Fruit fly (Drosophila melanogaster): Measurements from ENCODE around the gene nkd.

nkd gene

dm6 chr3L:19027172-19027571 is 18.1 kb downstream of the nkd start:
- TF ChIP-seq psq (optimal IDR thresholded peaks at IDR 0.05) (no peak), ttk (optimal IDR thresholded peaks at IDR 0.05) (no peak), Sin3A (optimal IDR thresholded peaks at IDR 0.05) (no peak), h (optimal IDR thresholded peaks at IDR 0.05) (no peak), Myc (optimal IDR thresholded peaks at IDR 0.05) (no peak), insv (optimal IDR thresholded peaks at IDR 0.05) (no peak)

DNA sequence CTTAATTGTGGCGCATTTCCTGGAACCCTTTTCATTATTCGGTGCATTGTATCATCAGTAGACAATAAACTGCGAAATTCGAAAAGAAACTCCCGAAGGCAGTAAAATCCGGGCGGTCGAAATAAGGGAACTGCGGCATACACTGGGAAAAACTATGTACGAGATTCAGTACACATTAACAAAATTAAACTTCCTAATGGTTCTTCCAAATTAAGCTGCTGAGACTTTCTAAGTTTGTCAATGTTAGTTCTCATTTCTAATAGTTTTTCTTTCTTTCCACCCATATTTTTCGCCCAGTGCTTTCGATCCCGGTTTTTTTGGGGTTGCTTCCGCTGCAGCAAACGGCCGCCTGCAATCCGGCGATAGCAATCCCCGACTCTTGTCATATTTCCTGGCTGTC is 20.4 kb downstream of the nkd start:
- TF ChIP-seq Myc (optimal IDR thresholded peaks at IDR 0.05) (no peak), insv (optimal IDR thresholded peaks at IDR 0.05) (no peak), h (optimal IDR thresholded peaks at IDR 0.05) (no peak), psq (optimal IDR thresholded peaks at IDR 0.05) (no peak), ttk (optimal IDR thresholded peaks at IDR 0.05) (no peak), Sin3A (optimal IDR thresholded peaks at IDR 0.05) (no peak)

DNA sequence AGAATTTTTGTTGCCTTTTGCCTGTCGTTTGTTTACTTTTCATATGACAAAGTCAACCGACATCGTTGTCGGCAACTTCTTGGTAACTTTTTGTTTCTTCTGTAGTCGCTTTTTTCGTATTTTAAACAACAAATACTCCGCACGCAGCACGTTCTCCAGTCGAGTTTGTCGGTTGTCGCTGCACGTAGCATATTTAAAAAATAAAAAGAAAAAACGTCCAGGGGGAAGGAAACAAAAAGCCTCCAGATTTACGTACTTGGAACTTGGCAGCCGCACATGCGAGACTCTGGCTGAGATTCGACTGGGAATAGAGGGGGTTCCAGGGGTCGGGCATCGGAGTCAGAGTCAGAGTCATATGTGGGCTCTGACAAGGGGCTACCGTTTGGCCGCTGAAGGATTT is 23.5 kb downstream of the nkd start:
- TF ChIP-seq Myc (optimal IDR thresholded peaks at IDR 0.05) (no peak), Sin3A (optimal IDR thresholded peaks at IDR 0.05) (no peak), h (optimal IDR thresholded peaks at IDR 0.05) (no peak), psq (optimal IDR thresholded peaks at IDR 0.05) (no peak), insv (optimal IDR thresholded peaks at IDR 0.05) (no peak), ttk (optimal IDR thresholded peaks at IDR 0.05) (no peak)

- TF ChIP-seq Sin3A (optimal IDR thresholded peaks at IDR 0.05) = no peak
- TF ChIP-seq insv (optimal IDR thresholded peaks at IDR 0.05) = no peak
- TF ChIP-seq ttk (optimal IDR thresholded peaks at IDR 0.05) = no peak
- TF ChIP-seq Myc (optimal IDR thresholded peaks at IDR 0.05) = no peak
- no peak for TF ChIP-seq h (optimal IDR thresholded peaks at IDR 0.05)
- TF ChIP-seq psq (optimal IDR thresholded peaks at IDR 0.05) = no peak
Measured at dm6 chr3L:19020467-19020866, 24.8 kb downstream of the nkd start.

- TF ChIP-seq psq (optimal IDR thresholded peaks at IDR 0.05) = no peak
Measured at dm6 chr3L:19019308-19019749, 25.9 kb downstream of the nkd start.

- TF ChIP-seq ttk (optimal IDR thresholded peaks at IDR 0.05) (no peak), Myc (optimal IDR thresholded peaks at IDR 0.05) (no peak), insv (optimal IDR thresholded peaks at IDR 0.05) (no peak), psq (optimal IDR thresholded peaks at IDR 0.05) (no peak), h (optimal IDR thresholded peaks at IDR 0.05) (no peak)
Measured at dm6 chr3L:19018440-19018839, 26.8 kb downstream of the nkd start.

DNA sequence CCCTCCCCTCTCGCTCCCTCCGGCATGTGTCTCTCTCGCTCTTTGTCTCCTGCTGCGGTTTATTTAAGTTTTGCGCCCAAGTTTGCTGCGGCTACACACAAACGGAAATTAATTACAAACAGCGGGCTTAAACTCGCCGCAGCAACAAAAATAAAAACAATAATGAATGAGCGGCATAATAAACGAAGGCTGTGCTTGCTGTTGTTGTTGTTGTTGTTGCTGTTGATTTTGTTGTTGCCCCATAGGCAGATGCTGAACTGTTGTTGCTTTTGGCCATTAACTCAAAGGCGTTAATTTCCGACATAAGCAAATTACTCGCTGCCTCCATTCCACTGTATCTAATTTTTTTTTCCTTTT is 28.5 kb downstream of the nkd start:
- TF ChIP-seq h (optimal IDR thresholded peaks at IDR 0.05) (no peak), Myc (optimal IDR thresholded peaks at IDR 0.05) (no peak), insv (optimal IDR thresholded peaks at IDR 0.05) (no peak), Sin3A (optimal IDR thresholded peaks at IDR 0.05) (no peak), psq (optimal IDR thresholded peaks at IDR 0.05) (no peak), ttk (optimal IDR thresholded peaks at IDR 0.05) (no peak)

- no peak for TF ChIP-seq Sin3A (optimal IDR thresholded peaks at IDR 0.05)
- no peak for TF ChIP-seq psq (optimal IDR thresholded peaks at IDR 0.05)
- TF ChIP-seq Myc (optimal IDR thresholded peaks at IDR 0.05) = no peak
- TF ChIP-seq ttk (optimal IDR thresholded peaks at IDR 0.05) = no peak
- TF ChIP-seq h (optimal IDR thresholded peaks at IDR 0.05) = no peak
- no peak for TF ChIP-seq insv (optimal IDR thresholded peaks at IDR 0.05)
Measured at dm6 chr3L:19016133-19016804, 29.0 kb downstream of the nkd start.

- no peak for TF ChIP-seq Myc (optimal IDR thresholded peaks at IDR 0.05)
- no peak for TF ChIP-seq psq (optimal IDR thresholded peaks at IDR 0.05)
- TF ChIP-seq h (optimal IDR thresholded peaks at IDR 0.05) = no peak
- no peak for TF ChIP-seq Sin3A (optimal IDR thresholded peaks at IDR 0.05)
- TF ChIP-seq insv (optimal IDR thresholded peaks at IDR 0.05) = no peak
- no peak for TF ChIP-seq ttk (optimal IDR thresholded peaks at IDR 0.05)
Measured at dm6 chr3L:19015454-19016054, 29.7 kb downstream of the nkd start.

DNA sequence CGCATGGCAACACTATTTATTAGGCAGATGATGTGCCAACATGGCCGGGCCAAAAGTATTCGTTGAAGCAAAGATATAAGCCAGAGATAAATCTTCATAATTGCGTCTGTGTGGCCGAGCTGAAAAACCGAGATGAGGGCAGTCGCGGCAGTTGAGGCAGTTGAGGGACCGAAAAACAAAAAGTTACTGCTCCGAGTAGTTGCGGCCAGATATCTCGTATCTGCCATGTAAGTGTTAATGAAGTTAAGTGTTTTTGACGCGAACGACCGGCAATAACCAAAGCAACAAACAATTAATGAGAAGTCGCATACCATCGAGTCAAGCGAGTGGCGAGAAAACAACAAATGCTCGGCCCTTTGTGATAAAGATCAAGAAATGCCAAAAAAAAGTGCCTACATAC is 30.4 kb downstream of the nkd start:
- TF ChIP-seq Myc (optimal IDR thresholded peaks at IDR 0.05) = no peak

- no peak for TF ChIP-seq psq (optimal IDR thresholded peaks at IDR 0.05)
- no peak for TF ChIP-seq insv (optimal IDR thresholded peaks at IDR 0.05)
- TF ChIP-seq ttk (optimal IDR thresholded peaks at IDR 0.05) = no peak
- no peak for TF ChIP-seq Myc (optimal IDR thresholded peaks at IDR 0.05)
- TF ChIP-seq h (optimal IDR thresholded peaks at IDR 0.05) = no peak
- no peak for TF ChIP-seq Sin3A (optimal IDR thresholded peaks at IDR 0.05)
Measured at dm6 chr3L:19014090-19014489, 31.2 kb downstream of the nkd start.

DNA sequence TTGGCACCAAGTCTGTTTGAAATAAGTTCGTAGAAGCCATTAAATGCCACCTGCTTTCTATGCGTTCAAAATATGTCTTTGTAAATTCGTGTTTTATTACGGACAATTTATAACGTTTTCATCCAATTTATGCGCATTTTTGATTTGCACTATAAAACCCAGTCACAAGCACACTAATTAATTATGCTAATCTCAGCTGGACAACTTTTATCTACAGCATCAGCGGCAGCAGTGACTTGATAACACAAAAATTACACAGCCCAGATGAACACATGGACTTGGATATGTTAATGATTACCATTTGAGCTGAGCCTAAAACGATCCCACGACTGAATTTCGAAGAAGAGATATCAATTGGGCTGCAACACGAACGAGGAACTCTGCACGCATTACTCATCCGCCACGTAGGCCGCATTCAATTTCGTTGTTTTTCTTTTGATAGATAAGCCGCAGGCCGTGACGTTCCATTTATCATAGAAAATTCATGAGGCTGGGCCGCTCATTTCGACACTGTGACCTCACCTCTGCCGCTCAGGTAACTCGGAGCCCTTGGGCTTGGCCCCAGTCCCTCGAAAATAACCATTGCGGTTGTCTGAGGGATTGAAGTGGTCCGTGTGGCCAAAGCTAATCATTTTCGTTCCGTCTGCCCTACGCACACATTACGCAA is 32.0 kb downstream of the nkd start:
- no peak for TF ChIP-seq h (optimal IDR thresholded peaks at IDR 0.05)
- no peak for TF ChIP-seq insv (optimal IDR thresholded peaks at IDR 0.05)
- TF ChIP-seq psq (optimal IDR thresholded peaks at IDR 0.05) = no peak
- TF ChIP-seq ttk (optimal IDR thresholded peaks at IDR 0.05) = no peak
- no peak for TF ChIP-seq Myc (optimal IDR thresholded peaks at IDR 0.05)
- no peak for TF ChIP-seq Sin3A (optimal IDR thresholded peaks at IDR 0.05)

DNA sequence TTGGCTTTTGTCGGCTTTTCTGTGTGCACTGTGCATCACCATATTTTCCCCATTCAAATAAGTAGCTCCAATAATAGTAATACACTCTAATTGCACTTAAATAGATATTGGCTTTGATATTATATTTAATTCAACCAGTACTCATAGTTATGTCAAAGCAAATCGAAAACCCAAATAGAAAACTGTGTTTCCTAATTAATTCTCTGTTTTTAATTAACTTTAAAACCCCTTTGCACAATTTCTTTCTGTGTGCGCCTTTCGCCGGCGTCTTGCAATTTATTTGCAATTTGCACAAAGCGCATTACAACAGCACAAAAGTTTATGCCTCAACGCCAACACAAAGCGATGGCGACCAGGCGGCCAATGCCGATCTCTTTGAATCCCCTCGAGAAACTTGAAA is 34.1 kb downstream of the nkd start:
- no peak for TF ChIP-seq Sin3A (optimal IDR thresholded peaks at IDR 0.05)
- no peak for TF ChIP-seq insv (optimal IDR thresholded peaks at IDR 0.05)
- no peak for TF ChIP-seq h (optimal IDR thresholded peaks at IDR 0.05)
- TF ChIP-seq psq (optimal IDR thresholded peaks at IDR 0.05) = no peak
- no peak for TF ChIP-seq Myc (optimal IDR thresholded peaks at IDR 0.05)
